Worm (Caenorhabditis elegans) whole organism, L1 larva: ENCODE results near the gene Y67D8C.22.
A peak's percentile ranks its signal among the peaks of the same experiment; 100 is the strongest.

Source experiments
- C04F5.9 ChIP-seq: sonication (generic microtip); optimal IDR thresholded peaks from 2 replicates; lab custom pipeline; 2016; ENCODE audit warnings: missing genetic modification characterization, missing compliant biosample characterization
- F16B12.6 ChIP-seq: fragments of 150-350 bp; optimal IDR thresholded peaks from 2 replicates; lab custom pipeline; 2014; ENCODE audit warnings: missing biosample characterization, missing genetic modification characterization
- Y116A8C.19 ChIP-seq: sonication (generic microtip); optimal IDR thresholded peaks from 2 replicates; lab custom pipeline; 2016; ENCODE audit warnings: missing compliant biosample characterization, missing genetic modification characterization, borderline replicate concordance
- aly-2 ChIP-seq: fragments of 150-350 bp; optimal IDR thresholded peaks from 2 replicates; lab custom pipeline; 2014; ENCODE audit warnings: missing biosample characterization, missing genetic modification characterization
- ceh-63 ChIP-seq: fragments of 200-800 bp; sonication (Bioruptor generic); optimal IDR thresholded peaks from 2 replicates; lab custom pipeline; 2018; ENCODE audit warnings: mild to moderate bottlenecking, missing genetic modification characterization, missing compliant biosample characterization
- ceh-8 ChIP-seq: fragments of 200-800 bp; sonication (Bioruptor generic); optimal IDR thresholded peaks from 2 replicates; lab custom pipeline; 2018; ENCODE audit warnings: mild to moderate bottlenecking, missing genetic modification characterization, moderate library complexity, missing compliant biosample characterization
- ceh-82 ChIP-seq, 3 experiments: fragments of 150-350 bp in 1 of 3; sonication (generic microtip) in 2 of 3; optimal IDR thresholded peaks; 2 replicates each; lab custom pipeline; 2014 to 2017; ENCODE audit warnings: missing biosample characterization in 3 of 3, missing genetic modification characterization in 3 of 3
- ceh-90 ChIP-seq: sonication (generic microtip); optimal IDR thresholded peaks from 2 replicates; lab custom pipeline; 2016; ENCODE audit warnings: missing genetic modification characterization, missing compliant biosample characterization
- dpl-1 ChIP-seq, 3 experiments: fragments of 150-350 bp in 2 of 3; sonication (generic microtip) in 1 of 3; optimal IDR thresholded peaks; 2 replicates each; lab custom pipeline; 2014 to 2017; ENCODE audit warnings: missing biosample characterization in 3 of 3, missing genetic modification characterization in 3 of 3, missing genetic modification reagents in 3 of 3
- dsc-1 ChIP-seq: sonication (generic microtip); optimal IDR thresholded peaks from 2 replicates; lab custom pipeline; 2016; ENCODE audit warnings: mild to moderate bottlenecking, missing genetic modification characterization, missing compliant biosample characterization
- efl-3 ChIP-seq: fragments of 200-800 bp; sonication (Bioruptor generic); optimal IDR thresholded peaks from 2 replicates; lab custom pipeline; 2018; ENCODE audit warnings: mild to moderate bottlenecking, missing genetic modification characterization, missing compliant biosample characterization
- elt-2 ChIP-seq: sonication (generic microtip); optimal IDR thresholded peaks from 2 replicates; lab custom pipeline; 2016; ENCODE audit warnings: missing genetic modification characterization, mild to moderate bottlenecking, inconsistent platforms, missing compliant biosample characterization, missing genetic modification reagents
- elt-3 ChIP-seq, 6 experiments: fragments of 150-350 bp in 1 of 6; sonication (generic microtip); optimal IDR thresholded peaks; 2 replicates each; lab custom pipeline; 2017 to 2018; ENCODE audit warnings: missing biosample characterization in 6 of 6, missing genetic modification characterization in 6 of 6, inconsistent platforms in 1 of 6
- ets-5 ChIP-seq: fragments of 200-800 bp; sonication (Bioruptor generic); IDR thresholded peaks from 2 replicates; pipeline ENCODE4 v1.3.6; 2022; ENCODE audit warnings: missing genetic modification characterization, missing compliant biosample characterization
- hlh-17 ChIP-seq: fragments of 200-800 bp; sonication (Bioruptor generic); optimal IDR thresholded peaks from 2 replicates; lab custom pipeline; 2018; ENCODE audit warnings: missing genetic modification characterization, mild to moderate bottlenecking, missing compliant biosample characterization, moderate library complexity, borderline replicate concordance
- hlh-4 ChIP-seq: sonication (generic microtip); optimal IDR thresholded peaks from 2 replicates; lab custom pipeline; 2016; ENCODE audit warnings: mild to moderate bottlenecking, missing genetic modification characterization, missing compliant biosample characterization
- isw-1 ChIP-seq: fragments of 200-800 bp; sonication (Bioruptor generic); IDR thresholded peaks from 2 replicates; pipeline ENCODE4 v1.3.6; 2022; ENCODE audit warnings: missing genetic modification characterization, missing compliant biosample characterization
- jun-1 ChIP-seq: fragments of 150-350 bp; optimal IDR thresholded peaks from 2 replicates; lab custom pipeline; 2014; ENCODE audit warnings: missing biosample characterization, missing genetic modification reagents, missing genetic modification characterization
- lin-13 ChIP-seq: fragments of 150-350 bp; optimal IDR thresholded peaks from 2 replicates; lab custom pipeline; 2014; ENCODE audit warnings: missing biosample characterization, missing genetic modification reagents, missing genetic modification characterization
- lin-14 ChIP-seq: fragments of 200-800 bp; sonication (Bioruptor generic); optimal IDR thresholded peaks from 2 replicates; lab custom pipeline; 2018; ENCODE audit warnings: mild to moderate bottlenecking, missing genetic modification characterization, moderate library complexity, missing compliant biosample characterization
- lin-15B ChIP-seq: fragments of 150-350 bp; sonication (generic microtip); optimal IDR thresholded peaks from 3 replicates; lab custom pipeline; 2014; ENCODE audit warnings: missing biosample characterization, missing genetic modification characterization
- lin-35 ChIP-seq, 2 experiments: fragments of 150-350 bp; optimal IDR thresholded peaks; 2 replicates each; lab custom pipeline; 2014; ENCODE audit warnings: missing biosample characterization in 2 of 2, missing genetic modification characterization in 2 of 2, missing genetic modification reagents in 2 of 2
- lir-3 ChIP-seq: sonication (generic microtip); optimal IDR thresholded peaks from 2 replicates; lab custom pipeline; 2016; ENCODE audit warnings: mild to moderate bottlenecking, missing genetic modification characterization, moderate library complexity, missing compliant biosample characterization; ENCODE audit not compliant: poor library complexity
- lsy-2 ChIP-seq, 2 experiments: fragments of 150-350 bp; optimal IDR thresholded peaks; 2 replicates each; lab custom pipeline; 2014; ENCODE audit warnings: missing biosample characterization in 2 of 2, missing genetic modification characterization in 2 of 2
- mef-2 ChIP-seq: fragments of 150-350 bp; optimal IDR thresholded peaks from 2 replicates; lab custom pipeline; 2014; ENCODE audit warnings: missing biosample characterization, missing genetic modification characterization
- mep-1 ChIP-seq: fragments of 150-350 bp; optimal IDR thresholded peaks from 2 replicates; lab custom pipeline; 2014; ENCODE audit warnings: missing biosample characterization, missing genetic modification characterization
- nhr-11 ChIP-seq: fragments of 150-350 bp; optimal IDR thresholded peaks from 2 replicates; lab custom pipeline; 2014; ENCODE audit warnings: missing biosample characterization, missing genetic modification characterization
- nhr-19 ChIP-seq: fragments of 200-800 bp; sonication (Bioruptor generic); conservative IDR thresholded peaks from 2 replicates; pipeline ENCODE4 v1.3.6; 2022; ENCODE audit warnings: missing genetic modification characterization, missing compliant biosample characterization
- nhr-20 ChIP-seq: sonication (generic microtip); optimal IDR thresholded peaks from 2 replicates; lab custom pipeline; 2016; ENCODE audit warnings: mild to moderate bottlenecking, missing genetic modification characterization, missing compliant biosample characterization
- nhr-237 ChIP-seq: fragments of 150-350 bp; optimal IDR thresholded peaks from 2 replicates; lab custom pipeline; 2014; ENCODE audit warnings: missing biosample characterization, missing genetic modification characterization
- nhr-47 ChIP-seq: sonication (generic microtip); optimal IDR thresholded peaks from 2 replicates; lab custom pipeline; 2016; ENCODE audit warnings: mild to moderate bottlenecking, missing genetic modification characterization, moderate library complexity, missing compliant biosample characterization
- nhr-71 ChIP-seq: sonication (generic microtip); optimal IDR thresholded peaks from 2 replicates; lab custom pipeline; 2016; ENCODE audit warnings: mild to moderate bottlenecking, missing genetic modification characterization, moderate library complexity, missing compliant biosample characterization
- nhr-76 ChIP-seq: sonication (generic microtip); optimal IDR thresholded peaks from 2 replicates; lab custom pipeline; 2017; ENCODE audit warnings: missing biosample characterization, missing genetic modification characterization
- nhr-85 ChIP-seq: sonication (generic microtip); peaks from one replicate; lab custom pipeline; 2016; ENCODE audit warnings: missing genetic modification characterization, inconsistent platforms, missing compliant biosample characterization
- nhr-90 ChIP-seq: sonication (generic microtip); optimal IDR thresholded peaks from 2 replicates; lab custom pipeline; 2016; ENCODE audit warnings: mild to moderate bottlenecking, missing genetic modification characterization, missing compliant biosample characterization; ENCODE audit not compliant: poor library complexity
- pax-3 ChIP-seq: fragments of 200-800 bp; sonication (Bioruptor generic); optimal IDR thresholded peaks from 2 replicates; lab custom pipeline; 2018; ENCODE audit warnings: mild to moderate bottlenecking, missing genetic modification characterization, moderate library complexity, missing compliant biosample characterization
- rnt-1 ChIP-seq: sonication (generic microtip); optimal IDR thresholded peaks from 2 replicates; lab custom pipeline; 2016; ENCODE audit warnings: mild to moderate bottlenecking, missing genetic modification characterization, moderate library complexity, missing compliant biosample characterization
- skn-1 ChIP-seq: fragments of 150-350 bp; optimal IDR thresholded peaks from 2 replicates; lab custom pipeline; 2014; ENCODE audit warnings: missing biosample characterization, missing genetic modification characterization
- snpc-4 ChIP-seq: fragments of 150-350 bp; optimal IDR thresholded peaks from 2 replicates; lab custom pipeline; 2014; ENCODE audit warnings: missing biosample characterization, missing genetic modification characterization
- snu-23 ChIP-seq: sonication (generic microtip); optimal IDR thresholded peaks from 2 replicates; lab custom pipeline; 2016; ENCODE audit warnings: missing genetic modification characterization, missing compliant biosample characterization
- sox-4 ChIP-seq: sonication (generic microtip); optimal IDR thresholded peaks from 2 replicates; lab custom pipeline; 2016; ENCODE audit warnings: missing genetic modification characterization, missing compliant biosample characterization
- sup-37 ChIP-seq: fragments of 200-800 bp; sonication (Bioruptor generic); optimal IDR thresholded peaks from 2 replicates; lab custom pipeline; 2018; ENCODE audit warnings: mild to moderate bottlenecking, missing genetic modification characterization, missing compliant biosample characterization
- swsn-7 ChIP-seq: sonication (generic microtip); optimal IDR thresholded peaks from 2 replicates; lab custom pipeline; 2016; ENCODE audit warnings: missing genetic modification characterization, missing compliant biosample characterization
- tbx-2 ChIP-seq: sonication (generic microtip); optimal IDR thresholded peaks from 2 replicates; lab custom pipeline; 2016; ENCODE audit warnings: missing genetic modification characterization, missing compliant biosample characterization
- unc-130 ChIP-seq: fragments of 150-350 bp; optimal IDR thresholded peaks from 2 replicates; lab custom pipeline; 2017; ENCODE audit warnings: missing biosample characterization, missing genetic modification characterization, inconsistent platforms
- unc-98 ChIP-seq: fragments of 200-800 bp; sonication (Bioruptor generic); IDR thresholded peaks from 2 replicates; pipeline ENCODE4 v1.3.6; 2022; ENCODE audit warnings: missing genetic modification characterization, missing compliant biosample characterization
- vab-15 ChIP-seq: sonication (generic microtip); optimal IDR thresholded peaks from 2 replicates; lab custom pipeline; 2017; ENCODE audit warnings: missing genotype, mild to moderate bottlenecking, missing genetic modification characterization, missing compliant biosample characterization
- zip-4 ChIP-seq: fragments of 200-800 bp; sonication (Bioruptor generic); optimal IDR thresholded peaks from 2 replicates; lab custom pipeline; 2018; ENCODE audit warnings: mild to moderate bottlenecking, missing genetic modification characterization, moderate library complexity, missing compliant biosample characterization
- ztf-4 ChIP-seq: fragments of 150-350 bp; optimal IDR thresholded peaks from 2 replicates; lab custom pipeline; 2014; ENCODE audit warnings: missing biosample characterization, missing genetic modification characterization

Gene Y67D8C.22

ce11 chrIV:3050054-3050990 is 25.8 kb downstream of the Y67D8C.22 start, which contains the start of gene eel-1:
Gene eel-1 (minus strand): TSS chrIV:3050104.
- TF ChIP-seq lin-13 (GFP tag; lab: Kevin White, UChicago): peak; percentile 89
- TF ChIP-seq unc-130 (tag; lab: Kevin White, UChicago): peak; percentile 41
- peak; percentile 54 for TF ChIP-seq nhr-237 (tag; lab: Kevin White, UChicago)
- peak; percentile 96 for TF ChIP-seq lir-3 (tag; lab: Kevin White, UChicago)
- TF ChIP-seq nhr-71 (tag; lab: Kevin White, UChicago): peak; percentile 97
- TF ChIP-seq lin-35 (GFP tag; optimal IDR thresholded peaks at IDR 0.05; lab: Kevin White, UChicago): peak; percentile 95
- peak; percentile 98 for TF ChIP-seq nhr-90 (tag; lab: Kevin White, UChicago)
- peak; percentile 77 for TF ChIP-seq elt-2 (tag; lab: Kevin White, UChicago)
- TF ChIP-seq C04F5.9 (tag; lab: Kevin White, UChicago): peak; percentile 84
- peak; percentile 78 for TF ChIP-seq Y116A8C.19 (tag; lab: Kevin White, UChicago)
- peak; percentile 98 for TF ChIP-seq nhr-47 (tag; lab: Kevin White, UChicago)
- peak; percentile 74 for TF ChIP-seq mep-1 (tag; lab: Kevin White, UChicago)
- peak; percentile 97 for TF ChIP-seq vab-15 (tag; lab: Kevin White, UChicago)
- TF ChIP-seq nhr-11 (tag; lab: Kevin White, UChicago): peak; percentile 69
- peak in 3 of 6 experiments; percentile 14 to 58 (median 44) for TF ChIP-seq elt-3 (tag; optimal IDR thresholded peaks at IDR 0.05; lab: Kevin White, UChicago)
- peak; percentile 94 for TF ChIP-seq pax-3 (tag; lab: Kevin White, UChicago)
- peak; percentile 96 for TF ChIP-seq nhr-20
- peak; percentile 98 for TF ChIP-seq nhr-19 (GFP tag; lab: Robert Waterston, UW)
- TF ChIP-seq snu-23 (GFP tag; lab: Kevin White, UChicago): peak; percentile 97
- TF ChIP-seq jun-1: peak; percentile 92
- TF ChIP-seq ceh-8 (GFP tag; lab: Kevin White, UChicago): peak; percentile 91
- peak; percentile 40 for TF ChIP-seq efl-3
- TF ChIP-seq dsc-1: peak; percentile 98
- peak; percentile 50 for TF ChIP-seq F16B12.6
- TF ChIP-seq ets-5 (GFP tag; lab: Robert Waterston, UW): peak; percentile 91; the same call in 1 of the 2 replicates
- TF ChIP-seq rnt-1 (tag; lab: Kevin White, UChicago): peak; percentile 99
- TF ChIP-seq hlh-17 (GFP tag; lab: Kevin White, UChicago): peak; percentile 63
- peak; percentile 88 for TF ChIP-seq hlh-4 (tag; lab: Kevin White, UChicago)
- TF ChIP-seq lsy-2 (tag; optimal IDR thresholded peaks at IDR 0.05; lab: Kevin White, UChicago): peak; percentile 98 to 99
- TF ChIP-seq lin-14 (GFP tag; lab: Kevin White, UChicago): peak; percentile 94
- peak; percentile 98 for TF ChIP-seq isw-1
- peak; percentile 99 for TF ChIP-seq unc-98
- peak; percentile 94 for TF ChIP-seq sox-4 (tag; lab: Kevin White, UChicago)
- peak; percentile 81 for TF ChIP-seq skn-1
- peak; percentile 50 for TF ChIP-seq snpc-4 (tag; lab: Kevin White, UChicago)
- TF ChIP-seq zip-4 (GFP tag; lab: Kevin White, UChicago): peak; percentile 75
- TF ChIP-seq tbx-2: peak; percentile 95
- TF ChIP-seq ceh-82 (tag; optimal IDR thresholded peaks at IDR 0.05; lab: Kevin White, UChicago): peak; percentile 89 to 95 (median 93)
- TF ChIP-seq mef-2 (tag; lab: Kevin White, UChicago): peak; percentile 68
- TF ChIP-seq nhr-76: peak; percentile 25
- TF ChIP-seq dpl-1 (GFP tag; optimal IDR thresholded peaks at IDR 0.05; lab: Kevin White, UChicago): peak; percentile 91 to 93 (median 91)
- peak; percentile 67 for TF ChIP-seq ceh-90 (tag; lab: Kevin White, UChicago)
- TF ChIP-seq aly-2 (tag; lab: Kevin White, UChicago): peak; percentile 82
- peak; percentile 83 for TF ChIP-seq ztf-4 (tag; lab: Kevin White, UChicago)
- TF ChIP-seq ceh-63 (GFP tag; lab: Kevin White, UChicago): peak; percentile 86
- TF ChIP-seq swsn-7: peak; percentile 96
- peak; percentile 95 for TF ChIP-seq nhr-85 (tag; lab: Kevin White, UChicago)
- peak; percentile 67 for TF ChIP-seq sup-37 (GFP tag; lab: Kevin White, UChicago)
- TF ChIP-seq lin-15B (tag; lab: Kevin White, UChicago): peak; percentile 73
